Fruit fly (Drosophila melanogaster) S2 (cell line): ENCODE results near the gene ssh.

ENCODE experiments used
- CG8478 ChIP-seq: fragments of >200 bp; optimal IDR thresholded peaks from 2 replicates; lab custom pipeline; 2018
- CTCF ChIP-seq, 2 experiments: fragments of >200 bp; optimal IDR thresholded peaks; 2 replicates each; lab custom pipeline; 2018

ssh gene

DNA sequence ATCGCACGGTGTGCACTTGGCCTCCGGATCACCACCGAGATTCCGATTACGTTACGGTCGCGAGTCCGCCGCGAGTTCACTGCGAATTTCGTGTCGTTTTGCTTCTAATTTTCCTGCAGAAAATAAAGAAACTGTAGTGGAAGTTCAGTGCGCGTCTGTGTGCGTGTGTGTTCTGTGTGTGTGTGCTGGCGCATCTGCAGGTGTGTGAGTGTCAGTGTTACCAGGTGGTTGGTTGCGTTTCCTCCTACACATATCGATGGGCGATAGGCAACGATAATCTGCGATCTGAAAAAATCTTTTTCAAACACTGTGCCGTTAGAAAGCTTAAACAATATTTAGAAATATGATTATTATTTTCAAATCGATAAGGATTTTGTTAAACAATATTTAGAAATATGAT, 6.7 kb downstream of the ssh start, which contains the start of gene Osbp:
Gene Osbp (minus strand): TSS at position 174 of the 400 bp plus-strand sequence.
- TF ChIP-seq CG8478 (lab: Kevin White, UChicago), result no peak
- TF ChIP-seq CTCF (optimal IDR thresholded peaks at IDR 0.05; lab: Kevin White, UChicago), result no peak

- TF ChIP-seq CTCF (optimal IDR thresholded peaks at IDR 0.05; lab: Kevin White, UChicago) (no peak), CG8478 (lab: Kevin White, UChicago) (no peak)
Measured at dm6 chr3R:24935758-24936157, 9.0 kb downstream of the ssh start.

- no peak for TF ChIP-seq CTCF (optimal IDR thresholded peaks at IDR 0.05; lab: Kevin White, UChicago)
- TF ChIP-seq CG8478 (lab: Kevin White, UChicago), result no peak
Measured at dm6 chr3R:24934542-24934941, 10.2 kb downstream of the ssh start.

DNA sequence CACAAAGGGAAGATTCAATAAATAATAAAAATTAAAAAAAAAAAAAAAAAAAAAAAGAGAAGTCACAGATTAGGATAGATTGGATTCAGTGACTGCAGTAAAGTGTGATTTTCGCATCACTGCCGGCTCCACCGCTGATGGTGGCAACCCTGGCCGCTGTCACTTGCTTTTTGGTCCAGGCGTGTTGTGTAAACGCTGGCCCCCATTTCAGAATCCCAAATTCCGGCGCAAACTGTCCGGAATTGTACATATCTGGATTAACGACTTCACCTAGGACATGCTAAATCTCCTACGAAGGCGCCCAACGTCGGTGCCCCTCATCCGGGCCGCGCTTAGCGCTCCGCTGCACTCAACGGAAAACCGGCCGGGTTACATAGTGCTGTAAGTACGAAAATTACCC, 12.9 kb downstream of the ssh start, which contains the start of gene CG11771:
Gene CG11771 (plus strand): TSS at position 155 of the 400 bp plus-strand sequence.
- TF ChIP-seq CTCF (optimal IDR thresholded peaks at IDR 0.05; lab: Kevin White, UChicago) (no peak), CG8478 (lab: Kevin White, UChicago) (no peak)

DNA sequence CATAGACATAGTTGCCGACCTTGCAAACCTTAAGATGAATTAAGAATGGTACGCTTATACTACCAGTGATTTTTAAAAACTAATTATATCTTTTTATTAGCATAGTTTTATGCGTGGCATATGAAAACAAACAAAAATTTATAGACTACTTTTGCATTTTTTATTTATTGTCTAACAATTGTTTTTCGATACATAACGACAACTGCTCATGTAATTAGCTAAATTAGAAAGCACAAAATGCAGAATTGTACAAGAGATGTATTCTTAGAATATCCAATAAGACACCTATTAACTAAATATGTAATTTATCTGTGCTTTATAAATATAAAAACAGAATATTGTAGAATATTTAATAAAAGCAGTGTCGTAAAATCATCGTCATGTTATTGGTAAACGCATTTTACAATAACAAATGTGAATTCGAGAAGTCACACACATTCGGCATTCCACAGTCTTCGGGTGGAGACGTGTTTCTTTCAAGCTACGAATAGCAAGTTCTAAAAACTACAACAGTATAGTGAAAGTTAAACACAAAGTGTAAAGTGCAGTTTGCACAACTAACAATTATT, 17.9 kb downstream of the ssh start:
- TF ChIP-seq CG8478 (lab: Kevin White, UChicago) (no peak), CTCF (optimal IDR thresholded peaks at IDR 0.05; lab: Kevin White, UChicago) (no peak)

DNA sequence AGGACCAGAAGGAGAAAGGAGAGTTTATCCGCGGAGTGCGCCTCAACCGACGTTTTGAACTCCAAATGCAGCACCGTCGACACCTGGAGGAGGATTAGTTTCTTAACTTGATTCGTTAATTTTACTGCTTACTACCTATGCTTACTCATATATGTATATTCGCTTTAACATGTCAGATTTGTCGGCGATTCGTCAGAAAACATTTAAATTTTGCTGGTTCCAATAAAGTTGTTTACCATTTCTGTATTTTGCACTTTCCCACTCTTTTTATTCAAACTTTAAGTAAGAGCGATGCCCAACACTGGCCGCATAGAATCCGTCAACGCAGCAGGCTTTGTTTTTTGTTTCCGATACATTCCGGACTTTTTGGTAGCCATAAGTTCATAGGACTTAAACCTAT, 19.8 kb downstream of the ssh start, which contains the start of gene Trf4-2:
Gene Trf4-2 (plus strand): TSS at position 301 of the 400 bp plus-strand sequence.
- TF ChIP-seq CG8478 (lab: Kevin White, UChicago) (no peak), CTCF (optimal IDR thresholded peaks at IDR 0.05; lab: Kevin White, UChicago) (no peak)

DNA sequence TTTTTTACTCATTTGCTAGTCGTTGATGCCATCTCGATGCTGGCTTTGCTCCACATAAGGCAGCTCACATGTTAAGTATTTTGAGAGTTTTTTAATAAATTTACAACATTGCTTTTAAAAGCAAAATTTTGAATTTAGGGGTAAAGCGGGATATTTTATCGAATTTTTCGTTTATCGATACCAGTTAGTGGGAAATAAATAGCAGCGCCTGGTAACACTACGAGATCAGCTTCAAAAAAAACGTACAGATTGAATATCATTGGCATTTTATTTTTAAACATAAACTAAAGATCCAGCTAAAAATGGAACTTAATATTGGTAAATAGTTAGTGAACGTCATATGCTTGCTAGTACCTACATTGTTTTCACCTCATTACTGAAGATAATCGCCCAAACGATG, 22.5 kb downstream of the ssh start, which contains the start of gene Mink:
Gene Mink (plus strand): TSS at position 204 of the 400 bp plus-strand sequence.
- no peak for TF ChIP-seq CTCF (optimal IDR thresholded peaks at IDR 0.05; lab: Kevin White, UChicago)
- TF ChIP-seq CG8478 (lab: Kevin White, UChicago), result no peak

dm6 chr3R:24917814-24918636, 26.7 kb downstream of the ssh start, which contains the start of the genes PIG-S, sud1 and CG11168:
Gene PIG-S (minus strand): TSS chr3R:24917864.
Gene sud1 (minus strand): TSS chr3R:24917864.
Gene CG11168 (plus strand): TSS chr3R:24918106.
- TF ChIP-seq CTCF (optimal IDR thresholded peaks at IDR 0.05; lab: Kevin White, UChicago) (no peak), CG8478 (lab: Kevin White, UChicago) (no peak)

DNA sequence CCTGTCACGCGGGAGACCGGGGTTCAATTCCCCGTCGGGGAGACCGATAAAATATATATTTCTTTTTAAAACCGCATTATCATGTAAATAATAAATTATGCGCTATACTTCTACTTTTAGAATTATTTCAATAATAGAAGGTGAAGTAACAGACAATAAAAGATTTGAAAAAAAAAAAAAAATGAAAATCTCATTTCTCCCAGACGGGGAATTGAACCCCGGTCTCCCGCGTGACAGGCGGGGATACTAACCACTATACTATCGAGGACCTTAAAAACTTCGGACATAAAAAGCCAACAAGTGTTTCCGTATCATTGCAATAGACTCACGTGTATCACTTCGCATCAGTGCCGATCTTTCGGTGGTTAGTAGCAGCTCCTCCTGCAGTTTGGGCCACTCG, 29.9 kb downstream of the ssh start:
- no peak for TF ChIP-seq CTCF (optimal IDR thresholded peaks at IDR 0.05; lab: Kevin White, UChicago)
- no peak for TF ChIP-seq CG8478 (lab: Kevin White, UChicago)

dm6 chr3R:24910097-24910496, 34.7 kb downstream of the ssh start:
- TF ChIP-seq CTCF (optimal IDR thresholded peaks at IDR 0.05; lab: Kevin White, UChicago), result no peak
- no peak for TF ChIP-seq CG8478 (lab: Kevin White, UChicago)

- TF ChIP-seq CTCF (optimal IDR thresholded peaks at IDR 0.05; lab: Kevin White, UChicago), result no peak
- TF ChIP-seq CG8478 (lab: Kevin White, UChicago), result no peak
Measured at dm6 chr3R:24908034-24908433, 36.7 kb downstream of the ssh start.

DNA sequence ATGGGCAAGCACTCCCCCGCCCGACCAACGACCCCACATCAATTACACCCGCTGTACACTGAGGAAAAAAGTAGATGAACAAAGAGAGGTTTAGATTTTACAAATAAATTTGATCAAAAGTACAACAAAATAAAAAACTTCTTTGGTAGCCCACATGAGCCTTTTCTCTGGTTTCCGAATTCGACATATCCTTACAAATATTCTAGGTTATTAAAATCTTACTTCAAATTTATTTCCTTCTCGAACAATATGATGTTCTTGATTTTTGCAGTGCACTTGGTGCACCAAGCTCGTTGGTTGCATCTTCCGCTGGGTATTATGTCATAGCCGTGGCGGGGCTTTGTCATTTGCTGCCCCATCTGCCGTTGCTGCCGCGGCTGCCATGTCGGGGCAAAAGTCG, 38.1 kb downstream of the ssh start:
- TF ChIP-seq CG8478 (lab: Kevin White, UChicago) (no peak), CTCF (optimal IDR thresholded peaks at IDR 0.05; lab: Kevin White, UChicago) (no peak)

- TF ChIP-seq CG8478 (lab: Kevin White, UChicago), result no peak
- TF ChIP-seq CTCF (optimal IDR thresholded peaks at IDR 0.05; lab: Kevin White, UChicago), result no peak
Measured at dm6 chr3R:24905959-24906634, 38.7 kb downstream of the ssh start, which contains the start of gene CG13643. Gene CG13643 (minus strand): TSS chr3R:24906004.

- no peak for TF ChIP-seq CTCF (optimal IDR thresholded peaks at IDR 0.05; lab: Kevin White, UChicago)
- TF ChIP-seq CG8478 (lab: Kevin White, UChicago), result no peak
Measured at dm6 chr3R:24900816-24901215, 43.9 kb downstream of the ssh start, which contains the start of gene CG10845. Gene CG10845 (plus strand): TSS chr3R:24901116.
